Worm (Caenorhabditis elegans): ENCODE measurements around the gene F34H10.1.

F34H10.1 gene

DNA sequence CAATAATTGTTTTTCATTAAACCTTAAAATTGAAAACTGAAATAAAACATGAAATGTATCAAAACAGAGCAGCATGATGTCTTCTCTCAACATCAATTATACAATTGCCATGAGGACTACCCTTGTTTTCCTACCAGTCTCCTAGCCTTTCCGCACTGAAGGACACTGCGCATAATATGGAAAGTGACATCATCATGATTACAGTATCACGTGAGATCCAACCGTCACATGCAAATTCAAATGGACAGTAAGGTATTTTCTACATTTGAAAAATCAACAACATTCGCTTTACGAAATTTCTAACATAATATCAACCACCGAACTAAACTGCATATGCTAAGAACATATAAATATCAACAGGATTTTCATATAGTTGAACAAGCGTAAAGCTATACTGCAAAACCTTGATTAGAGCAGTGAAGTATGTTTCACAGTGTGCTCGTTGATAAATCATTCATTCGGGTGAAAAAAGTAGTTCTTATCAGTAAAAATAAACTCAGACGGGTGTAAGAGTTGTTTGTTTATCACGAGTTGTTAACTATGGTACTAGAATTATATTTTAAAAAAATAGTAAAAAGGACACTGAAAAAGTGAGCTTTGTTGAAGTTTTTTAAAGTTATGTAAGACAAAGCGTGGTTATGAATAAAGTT, 13.0 kb downstream of the F34H10.1 start (continued):
- TF ChIP-seq ceh-88 (GFP tag; IDR thresholded peaks at IDR 0.05) = 0 out of 2 replicates have a peak, but pooled peaks have one; percentile 26
- peak; percentile 71 for TF ChIP-seq elt-2 (tag; optimal IDR thresholded peaks at IDR 0.05)
- no peak for TF ChIP-seq unc-62 (GFP tag; optimal IDR thresholded peaks at IDR 0.05)
- TF ChIP-seq lin-13 (GFP tag; optimal IDR thresholded peaks at IDR 0.05) = peak; percentile 61
- no peak for TF ChIP-seq fkh-4 (tag; optimal IDR thresholded peaks at IDR 0.05; ENCODE audit: borderline replicate concordance)
- peak; percentile 83 for TF ChIP-seq nhr-71 (tag; optimal IDR thresholded peaks at IDR 0.05)
- TF ChIP-seq fkh-10 (GFP tag; optimal IDR thresholded peaks at IDR 0.05) = no peak
- TF ChIP-seq sup-37 (GFP tag; optimal IDR thresholded peaks at IDR 0.05) = no peak
- TF ChIP-seq skn-1 (tag; optimal IDR thresholded peaks at IDR 0.05) = no peak
- TF ChIP-seq snpc-4 (tag; optimal IDR thresholded peaks at IDR 0.05) = no peak
- no peak for TF ChIP-seq lin-15B (tag; optimal IDR thresholded peaks at IDR 0.05)
- TF ChIP-seq zag-1 (tag; optimal IDR thresholded peaks at IDR 0.05) = no peak
- peak; percentile 20 for TF ChIP-seq vab-15 (tag; optimal IDR thresholded peaks at IDR 0.05)
- TF ChIP-seq aha-1 (tag; optimal IDR thresholded peaks at IDR 0.05) = no peak
- TF ChIP-seq unc-130 (tag; optimal IDR thresholded peaks at IDR 0.05) = no peak
- TF ChIP-seq mab-9 (GFP tag; IDR thresholded peaks at IDR 0.05) = no peak
- TF ChIP-seq hlh-17 (GFP tag; optimal IDR thresholded peaks at IDR 0.05; ENCODE audit: borderline replicate concordance) = no peak
- no peak for TF ChIP-seq ama-1 (optimal IDR thresholded peaks at IDR 0.05)
- peak; percentile 80 for TF ChIP-seq lin-14 (GFP tag; optimal IDR thresholded peaks at IDR 0.05)
- TF ChIP-seq ztf-4 (tag; optimal IDR thresholded peaks at IDR 0.05) = peak; percentile 1
- no peak for TF ChIP-seq zip-4 (GFP tag; optimal IDR thresholded peaks at IDR 0.05)
- no peak for TF ChIP-seq egl-27 (tag; optimal IDR thresholded peaks at IDR 0.05)
- peak; percentile 48; the same call in 1 of the 2 replicates for TF ChIP-seq grh-1 (GFP tag; IDR thresholded peaks at IDR 0.05)
- no peak for TF ChIP-seq unc-30 (tag; optimal IDR thresholded peaks at IDR 0.05)
- peak; percentile 49 for TF ChIP-seq ceh-8 (GFP tag; optimal IDR thresholded peaks at IDR 0.05)
- peak; percentile 51 for TF ChIP-seq C16A3.4 (tag; optimal IDR thresholded peaks at IDR 0.05)
- TF ChIP-seq mep-1 (tag; optimal IDR thresholded peaks at IDR 0.05) = peak; percentile 79
- no peak for TF ChIP-seq irx-1 (tag; optimal IDR thresholded peaks at IDR 0.05)
- TF ChIP-seq F16B12.6 (tag; optimal IDR thresholded peaks at IDR 0.05) = no peak
- no peak for TF ChIP-seq unc-86 (tag; optimal IDR thresholded peaks at IDR 0.05)
- TF ChIP-seq lin-35 (GFP tag; optimal IDR thresholded peaks at IDR 0.05) = peak in 1 of 2 experiments; percentile 68
- no peak for TF ChIP-seq nhr-12 (tag; optimal IDR thresholded peaks at IDR 0.05)
- no peak for TF ChIP-seq aly-2 (tag; optimal IDR thresholded peaks at IDR 0.05)
- no peak for TF ChIP-seq efl-3 (GFP tag; optimal IDR thresholded peaks at IDR 0.05)
- TF ChIP-seq dpl-1 (GFP tag; optimal IDR thresholded peaks at IDR 0.05) = peak in 1 of 3 experiments; percentile 10
- TF ChIP-seq nhr-85 (tag) = peak; percentile 97
- TF ChIP-seq dsc-1 (tag; optimal IDR thresholded peaks at IDR 0.05) = no peak
- TF ChIP-seq elt-3 (tag; optimal IDR thresholded peaks at IDR 0.05) = peak in 1 of 6 experiments; percentile 29
- TF ChIP-seq sptf-1 (tag; optimal IDR thresholded peaks at IDR 0.05) = no peak
- no peak for TF ChIP-seq hpl-2 (GFP tag; optimal IDR thresholded peaks at IDR 0.05)
- TF ChIP-seq efl-1 (optimal IDR thresholded peaks at IDR 0.05) = peak in 1 of 2 experiments; percentile 4
- no peak for TF ChIP-seq efl-1 (GFP tag; optimal IDR thresholded peaks at IDR 0.05 in 1 of 2)
- no peak for TF ChIP-seq unc-98 (GFP tag; IDR thresholded peaks at IDR 0.05)
- no peak for TF ChIP-seq ets-5 (GFP tag; IDR thresholded peaks at IDR 0.05)
- TF ChIP-seq pax-3 (tag; optimal IDR thresholded peaks at IDR 0.05) = no peak
- TF ChIP-seq blmp-1 (tag; optimal IDR thresholded peaks at IDR 0.05) = peak; percentile 75
- TF ChIP-seq lin-39 (tag; optimal IDR thresholded peaks at IDR 0.05) = no peak
- peak; percentile 16 for TF ChIP-seq sox-4 (tag; optimal IDR thresholded peaks at IDR 0.05)
- TF ChIP-seq nhr-77 (tag; optimal IDR thresholded peaks at IDR 0.05) = no peak
- TF ChIP-seq egl-13 (tag; optimal IDR thresholded peaks at IDR 0.05) = no peak
- TF ChIP-seq nhr-47 (tag; optimal IDR thresholded peaks at IDR 0.05) = peak; percentile 38
- no peak for TF ChIP-seq jun-1 (tag; optimal IDR thresholded peaks at IDR 0.05)
- peak; percentile 82 for TF ChIP-seq nhr-20 (tag; optimal IDR thresholded peaks at IDR 0.05)

Data from whole organism, L1 larva.